Fruit fly (Drosophila melanogaster) whole organism, wandering third instar larva: ENCODE results near the gene mre11.

Experiments used
- Abd-B ChIP-seq: fragments of >200 bp; optimal IDR thresholded peaks from 2 replicates; lab custom pipeline; 2017; ENCODE audit warnings: missing biosample characterization, missing genetic modification characterization
- CG32264 ChIP-seq: fragments of 200-800 bp; sonication (Bioruptor generic); optimal IDR thresholded peaks from 2 replicates; lab custom pipeline; 2016; ENCODE audit warnings: missing biosample characterization, missing genetic modification characterization
- CG9705 ChIP-seq: fragments of 200-800 bp; sonication (Bioruptor generic); optimal IDR thresholded peaks from 2 replicates; lab custom pipeline; 2018; ENCODE audit warnings: missing biosample characterization, mild to moderate bottlenecking, missing genetic modification characterization
- CrebA ChIP-seq: fragments of 200-800 bp; sonication (Bioruptor generic); optimal IDR thresholded peaks from 2 replicates; lab custom pipeline; 2016; ENCODE audit warnings: missing biosample characterization, mild to moderate bottlenecking, missing genetic modification characterization, borderline replicate concordance
- Dfd ChIP-seq: fragments of >200 bp; optimal IDR thresholded peaks from 2 replicates; lab custom pipeline; 2017; ENCODE audit warnings: missing biosample characterization, missing genetic modification characterization
- Dif ChIP-seq: fragments of 200-275, 200-300 bp; sonication (Bioruptor generic); optimal IDR thresholded peaks from 2 replicates; lab custom pipeline; 2018; ENCODE audit warnings: missing biosample characterization, missing genetic modification characterization; ENCODE audit not compliant: partially characterized antibody
- GATAd ChIP-seq: sonication (Bioruptor generic); optimal IDR thresholded peaks from 2 replicates; lab custom pipeline; 2016; ENCODE audit warnings: missing biosample characterization, missing genetic modification characterization
- HLH106 ChIP-seq: fragments of 200-800 bp; optimal IDR thresholded peaks from 3 replicates; lab custom pipeline; 2019; ENCODE audit warnings: missing biosample characterization, mild to moderate bottlenecking, missing genetic modification characterization, moderate library complexity
- Hnf4 ChIP-seq: fragments of 200-800 bp; sonication (Bioruptor generic); optimal IDR thresholded peaks from 2 replicates; lab custom pipeline; 2016; ENCODE audit warnings: missing biosample characterization, mild to moderate bottlenecking, missing genetic modification characterization
- Hr78 ChIP-seq: fragments of >200 bp; optimal IDR thresholded peaks from 2 replicates; lab custom pipeline; 2017; ENCODE audit warnings: missing biosample characterization, missing genetic modification characterization
- Hr83 ChIP-seq: fragments of 200-300 bp; sonication (Bioruptor generic); optimal IDR thresholded peaks from 2 replicates; lab custom pipeline; 2016; ENCODE audit warnings: missing biosample characterization, mild to moderate bottlenecking, missing genetic modification characterization, moderate library complexity; ENCODE audit not compliant: poor library complexity, severe bottlenecking
- Jra ChIP-seq: sonication (Bioruptor generic); optimal IDR thresholded peaks from 2 replicates; lab custom pipeline; 2016; ENCODE audit warnings: missing biosample characterization, missing genetic modification characterization
- Mio ChIP-seq: sonication (Bioruptor generic); optimal IDR thresholded peaks from 2 replicates; lab custom pipeline; 2016; ENCODE audit warnings: missing biosample characterization, missing genetic modification characterization
- Myc ChIP-seq: fragments of >200 bp; optimal IDR thresholded peaks from 2 replicates; lab custom pipeline; 2017
- N ChIP-seq: fragments of >200 bp; optimal IDR thresholded peaks from 2 replicates; lab custom pipeline; 2018; ENCODE audit warnings: missing biosample characterization, missing external identifiers, missing genetic modification characterization
- OdsH ChIP-seq: fragments of 200-800 bp; sonication (Bioruptor generic); optimal IDR thresholded peaks from 2 replicates; lab custom pipeline; 2016; ENCODE audit warnings: missing biosample characterization, mild to moderate bottlenecking, missing genetic modification characterization
- Rel ChIP-seq, 2 experiments: fragments of 200-800 bp; sonication (Bioruptor generic) in 1 of 2; optimal IDR thresholded peaks; 2 replicates in 1 of 2; 3 replicates in 1 of 2; lab custom pipeline; 2016 to 2019; ENCODE audit warnings: mild to moderate bottlenecking in 2 of 2, missing biosample characterization in 2 of 2, missing genetic modification characterization in 2 of 2, moderate library complexity in 1 of 2
- Sp1 ChIP-seq: fragments of 200-800 bp; sonication (Bioruptor generic); optimal IDR thresholded peaks from 3 replicates; lab custom pipeline; 2019; ENCODE audit warnings: missing biosample characterization, mild to moderate bottlenecking, missing genetic modification characterization, moderate library complexity
- Vsx2 ChIP-seq: fragments of 200-300, 225-300 bp; sonication (Bioruptor generic); optimal IDR thresholded peaks from 2 replicates; lab custom pipeline; 2018; ENCODE audit warnings: missing biosample characterization, missing genetic modification characterization; ENCODE audit not compliant: partially characterized antibody
- br ChIP-seq: fragments of 200-800 bp; sonication (Bioruptor generic); optimal IDR thresholded peaks from 2 replicates; lab custom pipeline; 2016; ENCODE audit warnings: missing biosample characterization, missing genetic modification characterization
- brk ChIP-seq: fragments of 200-800 bp; sonication (Bioruptor generic); optimal IDR thresholded peaks from 2 replicates; lab custom pipeline; 2016; ENCODE audit warnings: missing biosample characterization, mild to moderate bottlenecking, missing genetic modification characterization
- dl ChIP-seq, 2 experiments: fragments of 175-275, 200-275 bp in 1 of 2; fragments of 200-275 bp in 1 of 2; sonication (Bioruptor generic); optimal IDR thresholded peaks; lab custom pipeline; 2018; ENCODE audit warnings: mild to moderate bottlenecking in 2 of 2, missing biosample characterization in 2 of 2, missing genetic modification characterization in 2 of 2, moderate library complexity in 2 of 2; ENCODE audit not compliant: partially characterized antibody in 2 of 2, insufficient read depth in 1 of 2
- dmrt93B ChIP-seq: fragments of 200-800 bp; sonication (Bioruptor generic); optimal IDR thresholded peaks from 2 replicates; lab custom pipeline; 2018; ENCODE audit warnings: missing biosample characterization, mild to moderate bottlenecking, missing genetic modification characterization
- dsf ChIP-seq: sonication (Bioruptor generic); optimal IDR thresholded peaks from 2 replicates; lab custom pipeline; 2016; ENCODE audit warnings: missing biosample characterization, missing genetic modification characterization, borderline replicate concordance
- ey ChIP-seq: fragments of 200-800 bp; sonication (Bioruptor generic); optimal IDR thresholded peaks from 2 replicates; lab custom pipeline; 2016; ENCODE audit warnings: missing biosample characterization, missing genetic modification characterization
- foxo ChIP-seq, 2 experiments: fragments of 200-800 bp; sonication (Bioruptor generic); optimal IDR thresholded peaks; 2 replicates in 1 of 2; 3 replicates in 1 of 2; lab custom pipeline; 2016 to 2017; ENCODE audit warnings: missing biosample characterization in 2 of 2, missing genetic modification characterization in 2 of 2
- fru ChIP-seq: fragments of 200-800 bp; sonication (Bioruptor generic); optimal IDR thresholded peaks from 3 replicates; lab custom pipeline; 2016; ENCODE audit warnings: missing biosample characterization, mild to moderate bottlenecking, missing genetic modification characterization
- h ChIP-seq: fragments of 200-800 bp; sonication (Bioruptor generic); optimal IDR thresholded peaks from 3 replicates; lab custom pipeline; 2016; ENCODE audit warnings: missing biosample characterization, mild to moderate bottlenecking, missing genetic modification characterization
- jim ChIP-seq: fragments of 175-275, 200-325 bp; sonication (Bioruptor generic); optimal IDR thresholded peaks from 2 replicates; lab custom pipeline; 2016; ENCODE audit warnings: missing biosample characterization, mild to moderate bottlenecking, missing genetic modification characterization
- lola ChIP-seq: fragments of >200 bp; optimal IDR thresholded peaks from 2 replicates; lab custom pipeline; 2017; ENCODE audit warnings: missing biosample characterization, missing genetic modification characterization
- pan ChIP-seq: fragments of >200 bp; optimal IDR thresholded peaks from 2 replicates; lab custom pipeline; 2017
- psq ChIP-seq: fragments of 200-800 bp; sonication (Bioruptor generic); optimal IDR thresholded peaks from 3 replicates; lab custom pipeline; 2017; ENCODE audit warnings: missing biosample characterization, mild to moderate bottlenecking, missing genetic modification characterization, moderate library complexity
- rgr ChIP-seq: fragments of 200-800 bp; sonication (Bioruptor generic); optimal IDR thresholded peaks from 3 replicates; lab custom pipeline; 2016; ENCODE audit warnings: missing biosample characterization, mild to moderate bottlenecking, missing genetic modification characterization
- sage ChIP-seq: fragments of 200-800 bp; sonication (Bioruptor generic); optimal IDR thresholded peaks from 2 replicates; lab custom pipeline; 2016; ENCODE audit warnings: missing biosample characterization, mild to moderate bottlenecking, missing genetic modification characterization
- sv ChIP-seq: fragments of 200-800 bp; sonication (Bioruptor generic); optimal IDR thresholded peaks from 3 replicates; lab custom pipeline; 2016; ENCODE audit warnings: missing biosample characterization, missing genetic modification characterization
- tai ChIP-seq: sonication (Bioruptor generic); optimal IDR thresholded peaks from 2 replicates; lab custom pipeline; 2016; ENCODE audit warnings: missing biosample characterization, missing genetic modification characterization
- usp ChIP-seq: fragments of >200 bp; optimal IDR thresholded peaks from 2 replicates; lab custom pipeline; 2017; ENCODE audit warnings: missing biosample characterization, missing genetic modification characterization
- woc ChIP-seq: sonication (Bioruptor generic); optimal IDR thresholded peaks from 2 replicates; lab custom pipeline; 2016; ENCODE audit warnings: missing biosample characterization, mild to moderate bottlenecking, missing genetic modification characterization

The mre11 gene

dm6 chr2L:11296483-11296882 is 14.6 kb downstream of the mre11 start:
- TF ChIP-seq Vsx2 (GFP tag; lab: Kevin White, UChicago) (no peak), lola (no peak), OdsH (GFP tag; lab: Kevin White, UChicago) (no peak), usp (GFP tag; lab: Kevin White, UChicago) (no peak), br (no peak), Hr83 (GFP tag; lab: Kevin White, UChicago) (no peak), CrebA (GFP tag; lab: Kevin White, UChicago) (no peak), jim (no peak), GATAd (GFP tag; lab: Kevin White, UChicago) (no peak), pan (lab: Kevin White, UChicago) (no peak), brk (GFP tag; lab: Kevin White, UChicago) (no peak), Abd-B (GFP tag; lab: Kevin White, UChicago) (no peak), HLH106 (tag; lab: Kevin White, UChicago) (no peak), Mio (GFP tag; lab: Kevin White, UChicago) (no peak), Hnf4 (GFP tag; lab: Kevin White, UChicago) (no peak)

DNA sequence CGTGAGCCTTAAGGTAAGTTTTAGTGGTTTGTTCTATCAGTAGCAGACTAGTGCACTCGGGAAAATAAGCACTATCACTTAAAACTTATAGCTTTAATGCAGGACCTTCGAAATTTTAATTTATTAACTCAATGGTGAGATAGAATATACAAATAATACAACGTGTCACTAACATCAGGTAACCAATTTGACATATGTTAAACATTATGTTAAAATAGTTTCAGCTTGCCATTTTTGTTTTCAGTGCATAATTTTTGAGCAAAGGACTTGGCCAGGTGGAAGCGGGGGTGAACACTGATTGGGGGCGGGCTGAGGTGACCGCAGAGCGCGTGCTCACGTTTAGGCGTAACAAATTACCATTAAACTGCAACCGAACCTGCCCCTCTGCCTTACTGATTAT is 20.6 kb downstream of the mre11 start:
- TF ChIP-seq tai (GFP tag; lab: Kevin White, UChicago) (no peak), Hnf4 (GFP tag; lab: Kevin White, UChicago) (no peak), OdsH (GFP tag; lab: Kevin White, UChicago) (no peak), lola (no peak), N (GFP tag; lab: Kevin White, UChicago) (no peak), Mio (GFP tag; lab: Kevin White, UChicago) (no peak), usp (GFP tag; lab: Kevin White, UChicago) (no peak), CG32264 (GFP tag; lab: Kevin White, UChicago) (no peak), woc (no peak), ey (GFP tag; lab: Kevin White, UChicago) (no peak), fru (no peak), rgr (GFP tag; lab: Kevin White, UChicago) (no peak), jim (no peak), dmrt93B (GFP tag; lab: Kevin White, UChicago) (no peak), psq (GFP tag; lab: Kevin White, UChicago) (no peak), Myc (lab: Kevin White, UChicago) (no peak), Rel (GFP tag; optimal IDR thresholded peaks at IDR 0.05; lab: Kevin White, UChicago) (no peak), Rel (tag; optimal IDR thresholded peaks at IDR 0.05; lab: Kevin White, UChicago) (no peak), Jra (GFP tag; lab: Kevin White, UChicago) (no peak), sv (GFP tag; lab: Kevin White, UChicago) (no peak), h (GFP tag; lab: Kevin White, UChicago) (no peak)

dm6 chr2L:11306091-11306490 is 24.2 kb downstream of the mre11 start:
- TF ChIP-seq Rel (GFP tag; optimal IDR thresholded peaks at IDR 0.05; lab: Kevin White, UChicago) (no peak), Rel (tag; optimal IDR thresholded peaks at IDR 0.05; lab: Kevin White, UChicago) (peak; percentile 14), rgr (GFP tag; lab: Kevin White, UChicago) (peak; percentile 75), jim (no peak), Sp1 (GFP tag; lab: Kevin White, UChicago) (peak; percentile 75), dl (GFP tag; optimal IDR thresholded peaks at IDR 0.05; lab: Kevin White, UChicago; ENCODE audit: insufficient read depth in 1 of 2, partially characterized antibody in 2 of 2) (no peak), Jra (GFP tag; lab: Kevin White, UChicago) (peak; percentile 48), Abd-B (GFP tag; lab: Kevin White, UChicago) (no peak), dmrt93B (GFP tag; lab: Kevin White, UChicago) (peak; percentile 47), Mio (GFP tag; lab: Kevin White, UChicago) (no peak), Hnf4 (GFP tag; lab: Kevin White, UChicago) (peak; percentile 82), N (GFP tag; lab: Kevin White, UChicago) (no peak), foxo (GFP tag; optimal IDR thresholded peaks at IDR 0.05; lab: Kevin White, UChicago) (peak in 1 of 2 experiments; percentile 81), woc (peak; percentile 65), fru (peak; percentile 78), h (GFP tag; lab: Kevin White, UChicago) (peak; percentile 83), usp (GFP tag; lab: Kevin White, UChicago) (no peak), dsf (GFP tag; lab: Kevin White, UChicago) (no peak), br (peak; percentile 81), sage (GFP tag; lab: Kevin White, UChicago) (peak; percentile 75), HLH106 (tag; lab: Kevin White, UChicago) (peak; percentile 83), pan (lab: Kevin White, UChicago) (no peak), CrebA (GFP tag; lab: Kevin White, UChicago) (peak; percentile 10), CG32264 (GFP tag; lab: Kevin White, UChicago) (peak; percentile 35), OdsH (GFP tag; lab: Kevin White, UChicago) (peak; percentile 74), Dif (GFP tag; lab: Kevin White, UChicago) (no peak), Hr83 (GFP tag; lab: Kevin White, UChicago) (no peak), Vsx2 (GFP tag; lab: Kevin White, UChicago) (no peak), brk (GFP tag; lab: Kevin White, UChicago) (peak; percentile 65), psq (GFP tag; lab: Kevin White, UChicago) (peak; percentile 71), Hr78 (GFP tag; lab: Kevin White, UChicago) (no peak), Myc (lab: Kevin White, UChicago) (no peak), Dfd (GFP tag; lab: Kevin White, UChicago) (no peak), lola (no peak), GATAd (GFP tag; lab: Kevin White, UChicago) (peak; percentile 46), sv (GFP tag; lab: Kevin White, UChicago) (no peak), ey (GFP tag; lab: Kevin White, UChicago) (peak; percentile 81), CG9705 (peak; percentile 58), tai (GFP tag; lab: Kevin White, UChicago) (peak; percentile 77)
